Worm (Caenorhabditis elegans) whole organism, L2 larva: ENCODE data around the gene col-117.
"Not testable (repeated sequence)": the region's sequence is repeated elsewhere in the genome, so short reads cannot be mapped to it uniquely, and the experiment has no call there.

Experiments used
- C34F6.9 ChIP-seq: fragments of 150-350 bp; optimal IDR thresholded peaks from 2 replicates; lab custom pipeline; 2014; ENCODE audit warnings: missing biosample characterization, missing genetic modification characterization
- F13H6.1 ChIP-seq: sonication (generic microtip); optimal IDR thresholded peaks from 2 replicates; lab custom pipeline; 2016; ENCODE audit warnings: missing genetic modification characterization, missing compliant biosample characterization
- R02D3.7 ChIP-seq: fragments of 150-350 bp; optimal IDR thresholded peaks from 2 replicates; lab custom pipeline; 2014; ENCODE audit warnings: missing biosample characterization, missing genetic modification characterization
- Y55F3AM.14 ChIP-seq: fragments of 200-800 bp; sonication (Bioruptor generic); optimal IDR thresholded peaks from 2 replicates; lab custom pipeline; 2018; ENCODE audit warnings: mild to moderate bottlenecking, missing genetic modification characterization, missing compliant biosample characterization
- ZK546.5 ChIP-seq: sonication (generic microtip); optimal IDR thresholded peaks from 2 replicates; lab custom pipeline; 2017; ENCODE audit warnings: missing biosample characterization, missing genetic modification characterization
- blmp-1 ChIP-seq: sonication (generic microtip); optimal IDR thresholded peaks from 2 replicates; lab custom pipeline; 2017; ENCODE audit warnings: missing genetic modification characterization, mild to moderate bottlenecking, missing compliant biosample characterization, antibody characterized with exemption, moderate library complexity; ENCODE audit not compliant: insufficient read depth
- ceh-16 ChIP-seq: fragments of 150-350 bp; optimal IDR thresholded peaks from 2 replicates; lab custom pipeline; 2014; ENCODE audit warnings: missing biosample characterization, missing genetic modification characterization
- ceh-82 ChIP-seq: fragments of 150-350 bp; optimal IDR thresholded peaks from 2 replicates; lab custom pipeline; 2014; ENCODE audit warnings: missing biosample characterization, missing genetic modification characterization
- egl-27 ChIP-seq: sonication (generic microtip); optimal IDR thresholded peaks from 3 replicates; lab custom pipeline; 2017; ENCODE audit warnings: missing biosample characterization, missing genetic modification reagents, missing genetic modification characterization
- elt-1 ChIP-seq: fragments of 150-350 bp; optimal IDR thresholded peaks from 2 replicates; lab custom pipeline; 2014; ENCODE audit warnings: missing biosample characterization, missing genetic modification characterization
- elt-3 ChIP-seq: sonication (generic microtip); optimal IDR thresholded peaks from 2 replicates; lab custom pipeline; 2017; ENCODE audit warnings: missing biosample characterization, missing genetic modification characterization
- fos-1 ChIP-seq: fragments of 150-350 bp; optimal IDR thresholded peaks from 2 replicates; lab custom pipeline; 2014; ENCODE audit warnings: missing biosample characterization, missing genetic modification characterization
- gmeb-1 ChIP-seq: fragments of 150-350 bp; optimal IDR thresholded peaks from 2 replicates; lab custom pipeline; 2014; ENCODE audit warnings: missing biosample characterization, missing genetic modification characterization
- lin-13 ChIP-seq: fragments of 150-350 bp; optimal IDR thresholded peaks from 2 replicates; lab custom pipeline; 2014; ENCODE audit warnings: missing biosample characterization, missing genetic modification reagents, missing genetic modification characterization
- lin-39 ChIP-seq: fragments of 150-350 bp; optimal IDR thresholded peaks from 2 replicates; lab custom pipeline; 2014; ENCODE audit warnings: missing biosample characterization, missing genetic modification reagents, missing genetic modification characterization
- lsy-2 ChIP-seq, 2 experiments: fragments of 150-350 bp in 1 of 2; sonication (generic microtip) in 1 of 2; optimal IDR thresholded peaks; 2 replicates each; lab custom pipeline; 2014 to 2017; ENCODE audit warnings: missing biosample characterization in 2 of 2, missing genetic modification characterization in 2 of 2
- mab-5 ChIP-seq: fragments of 150-350 bp; optimal IDR thresholded peaks from 2 replicates; lab custom pipeline; 2014; ENCODE audit warnings: missing biosample characterization, missing genetic modification characterization
- mbf-1 ChIP-seq: sonication (generic microtip); optimal IDR thresholded peaks from 2 replicates; lab custom pipeline; 2017; ENCODE audit warnings: missing biosample characterization, missing genetic modification characterization
- nhr-10 ChIP-seq: sonication (generic microtip); optimal IDR thresholded peaks from 2 replicates; lab custom pipeline; 2017; ENCODE audit warnings: missing biosample characterization, missing genetic modification characterization
- nhr-21 ChIP-seq: fragments of 150-350 bp; optimal IDR thresholded peaks from 2 replicates; lab custom pipeline; 2014; ENCODE audit warnings: missing biosample characterization, missing genetic modification characterization
- nhr-25 ChIP-seq: fragments of 150-350 bp; sonication (generic microtip); optimal IDR thresholded peaks from 3 replicates; lab custom pipeline; 2014; ENCODE audit warnings: missing biosample characterization, missing genetic modification characterization
- nhr-77 ChIP-seq: fragments of 150-350 bp; optimal IDR thresholded peaks from 2 replicates; lab custom pipeline; 2014; ENCODE audit warnings: missing biosample characterization, missing genetic modification characterization
- peb-1 ChIP-seq: fragments of 150-350 bp; optimal IDR thresholded peaks from 2 replicates; lab custom pipeline; 2014; ENCODE audit warnings: missing biosample characterization, missing genetic modification characterization
- sem-4 ChIP-seq: fragments of 150-350 bp; optimal IDR thresholded peaks from 2 replicates; lab custom pipeline; 2014; ENCODE audit warnings: missing biosample characterization, missing genetic modification reagents, missing genetic modification characterization
- skn-1 ChIP-seq: sonication (generic microtip); optimal IDR thresholded peaks from 2 replicates; lab custom pipeline; 2017; ENCODE audit warnings: missing biosample characterization, missing genetic modification characterization
- sma-3 ChIP-seq: sonication (generic microtip); optimal IDR thresholded peaks from 2 replicates; lab custom pipeline; 2016; ENCODE audit warnings: missing genetic modification reagents, missing genetic modification characterization, missing compliant biosample characterization
- sma-9 ChIP-seq, 2 experiments: fragments of 150-350 bp in 1 of 2; sonication (generic microtip) in 1 of 2; optimal IDR thresholded peaks; 2 replicates each; lab custom pipeline; 2014 to 2016; ENCODE audit warnings: missing genetic modification characterization in 2 of 2, mild to moderate bottlenecking in 1 of 2, missing biosample characterization in 1 of 2, missing compliant biosample characterization in 1 of 2, missing genetic modification reagents in 1 of 2, moderate library complexity in 1 of 2
- snpc-4 ChIP-seq: fragments of 150-350 bp; optimal IDR thresholded peaks from 2 replicates; lab custom pipeline; 2014; ENCODE audit warnings: missing biosample characterization, missing genetic modification characterization
- unc-55 ChIP-seq: fragments of 150-350 bp; sonication (generic microtip); optimal IDR thresholded peaks from 3 replicates; lab custom pipeline; 2014; ENCODE audit warnings: missing biosample characterization, missing genetic modification reagents, missing genetic modification characterization
- unc-62 ChIP-seq: fragments of 150-350 bp; optimal IDR thresholded peaks from 2 replicates; lab custom pipeline; 2014; ENCODE audit warnings: missing biosample characterization, missing genetic modification reagents, missing genetic modification characterization
- zag-1 ChIP-seq: fragments of 150-350 bp; optimal IDR thresholded peaks from 2 replicates; lab custom pipeline; 2014; ENCODE audit warnings: missing biosample characterization, missing genetic modification characterization
- ztf-4 ChIP-seq: fragments of 150-350 bp; optimal IDR thresholded peaks from 2 replicates; lab custom pipeline; 2014; ENCODE audit warnings: missing biosample characterization, missing genetic modification characterization

col-117 gene

DNA sequence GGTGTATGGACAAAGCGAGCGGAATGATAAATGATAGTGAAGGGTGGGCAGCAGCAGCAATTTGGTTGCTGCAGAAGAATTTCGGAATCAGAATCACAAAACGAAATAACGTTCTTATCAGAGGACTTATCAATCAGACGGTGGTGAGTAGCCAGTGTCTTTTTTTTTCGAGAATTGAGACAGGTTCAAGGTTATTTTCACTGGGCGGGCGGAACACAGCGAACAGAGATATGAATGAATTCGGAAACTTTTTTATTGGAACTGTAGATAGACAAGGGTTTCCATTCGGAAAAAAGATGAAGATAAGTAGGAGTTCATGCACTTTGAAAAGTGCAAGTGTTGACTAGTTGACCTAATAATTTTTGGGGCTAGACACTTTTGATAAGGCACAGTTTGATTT lies 30.8 kb downstream of the col-117 start:
- peak; percentile 92 for TF ChIP-seq fos-1 (tag; lab: Kevin White, UChicago)
- no peak for TF ChIP-seq peb-1 (tag; lab: Kevin White, UChicago)
- no peak for TF ChIP-seq unc-62
- TF ChIP-seq sma-3, result peak; percentile 68
- peak; percentile 8 for TF ChIP-seq F13H6.1 (tag; lab: Kevin White, UChicago)
- TF ChIP-seq elt-1, result no peak
- TF ChIP-seq egl-27 (tag; lab: Kevin White, UChicago), result peak; percentile 61
- TF ChIP-seq nhr-21 (tag; lab: Kevin White, UChicago), result peak; percentile 77
- TF ChIP-seq C34F6.9 (tag; lab: Kevin White, UChicago), result no peak
- no peak for TF ChIP-seq gmeb-1
- peak; percentile 42 for TF ChIP-seq sem-4 (tag; lab: Kevin White, UChicago)
- TF ChIP-seq Y55F3AM.14 (GFP tag; lab: Kevin White, UChicago), result peak; percentile 38
- TF ChIP-seq sma-9 (GFP tag; optimal IDR thresholded peaks at IDR 0.05; lab: Kevin White, UChicago), result peak; percentile 79
- no peak for TF ChIP-seq sma-9 (tag; optimal IDR thresholded peaks at IDR 0.05; lab: Kevin White, UChicago)
- TF ChIP-seq lin-39, result no peak
- no peak for TF ChIP-seq mab-5
- TF ChIP-seq ztf-4 (tag; lab: Kevin White, UChicago), result no peak
- TF ChIP-seq zag-1 (tag; lab: Kevin White, UChicago), result no peak
- peak; percentile 57 for TF ChIP-seq nhr-25
- TF ChIP-seq blmp-1, result peak; percentile 74

DNA sequence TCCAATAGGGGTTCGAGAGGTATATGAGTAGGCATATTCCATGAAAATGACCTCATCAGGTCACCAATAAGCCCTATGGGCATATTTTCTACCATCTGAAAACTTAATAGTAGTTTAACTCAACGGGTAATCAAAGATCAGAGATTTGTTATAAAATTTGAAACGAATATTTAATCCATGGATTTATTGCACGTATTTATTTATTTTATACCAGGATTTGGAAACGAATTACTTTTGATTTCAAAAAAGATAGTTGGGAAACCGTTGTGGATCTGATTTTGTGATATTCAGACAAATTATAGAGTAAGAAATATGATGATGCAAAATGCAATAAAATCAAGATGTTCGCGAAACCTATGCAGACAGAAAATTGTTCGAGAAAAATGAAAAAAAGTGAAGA lies 31.2 kb downstream of the col-117 start, which contains the start of gene C33D9.3:
TSS of gene C33D9.3 (minus strand) at position 101 of the 400 bp plus-strand sequence.
- TF ChIP-seq mbf-1 (tag; lab: Kevin White, UChicago) (no peak), elt-3 (tag; lab: Kevin White, UChicago) (no peak), snpc-4 (tag; lab: Kevin White, UChicago) (no peak), sma-9 (GFP tag; optimal IDR thresholded peaks at IDR 0.05; lab: Kevin White, UChicago) (no peak), sma-9 (tag; optimal IDR thresholded peaks at IDR 0.05; lab: Kevin White, UChicago) (no peak), ceh-16 (tag; lab: Kevin White, UChicago) (no peak), mab-5 (no peak), skn-1 (tag; lab: Kevin White, UChicago) (no peak), nhr-25 (no peak)
- TF ChIP-seq, all 48 proteins: peak for 0

DNA sequence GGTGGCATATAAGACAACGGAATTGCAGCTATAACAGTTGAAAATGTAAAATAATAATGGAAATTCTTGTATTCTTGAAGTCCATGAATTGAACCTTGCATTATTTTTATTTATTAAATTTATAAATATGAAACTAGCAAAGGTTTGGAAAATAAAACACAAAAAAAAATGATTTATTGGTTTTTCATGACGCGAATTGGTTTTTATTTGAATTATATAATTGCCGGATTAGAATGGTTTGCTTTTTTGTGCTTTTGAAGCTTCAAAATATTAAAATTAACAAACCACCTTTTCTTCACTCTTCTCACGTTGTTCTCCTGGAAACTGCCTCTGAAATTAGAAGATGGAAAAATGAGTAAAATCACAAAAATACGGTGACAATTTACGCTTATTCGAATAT lies 33.9 kb downstream of the col-117 start, which contains the start of gene sru-35:
TSS of gene sru-35 (minus strand) at position 101 of the 400 bp plus-strand sequence.
- TF ChIP-seq ceh-82, result no peak
- no peak for TF ChIP-seq nhr-77 (tag; lab: Kevin White, UChicago)
- no peak for TF ChIP-seq R02D3.7
- TF ChIP-seq lin-13, result no peak
- no peak for TF ChIP-seq ZK546.5 (tag; lab: Kevin White, UChicago)
- no peak for TF ChIP-seq zag-1 (tag; lab: Kevin White, UChicago)
- no peak for TF ChIP-seq sem-4 (tag; lab: Kevin White, UChicago)
- TF ChIP-seq egl-27 (tag; lab: Kevin White, UChicago), result no peak
- TF ChIP-seq fos-1 (tag; lab: Kevin White, UChicago), result no peak
- TF ChIP-seq nhr-21 (tag; lab: Kevin White, UChicago), result no peak
- no peak for TF ChIP-seq mbf-1 (tag; lab: Kevin White, UChicago)
- no peak for TF ChIP-seq nhr-10 (tag; lab: Kevin White, UChicago)

DNA sequence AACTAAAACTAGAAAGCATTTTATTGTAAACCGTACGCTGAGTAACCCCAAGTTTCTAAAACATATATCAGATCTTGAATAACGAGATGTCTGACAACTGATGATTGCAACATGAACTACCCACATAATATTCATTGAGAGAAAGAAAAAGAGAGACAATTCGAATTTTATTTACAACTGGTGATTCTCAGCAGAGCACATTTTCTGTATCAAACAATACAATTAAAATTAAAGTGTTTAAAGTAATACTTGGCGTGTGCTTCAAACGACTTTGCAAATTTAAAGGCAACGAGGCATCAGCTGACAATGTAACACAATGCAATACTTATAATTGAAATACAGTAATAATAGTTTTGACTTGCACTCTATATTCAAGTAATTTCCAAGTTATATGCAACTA lies 35.9 kb downstream of the col-117 start, which contains the start of gene C33D9.10:
TSS of gene C33D9.10 (minus strand) at position 101 of the 400 bp plus-strand sequence.
- not testable (repeated sequence) for TF ChIP-seq sma-3; sma-9 (GFP tag; optimal IDR thresholded peaks at IDR 0.05; lab: Kevin White, UChicago); sma-9 (tag; optimal IDR thresholded peaks at IDR 0.05; lab: Kevin White, UChicago); lin-39

DNA sequence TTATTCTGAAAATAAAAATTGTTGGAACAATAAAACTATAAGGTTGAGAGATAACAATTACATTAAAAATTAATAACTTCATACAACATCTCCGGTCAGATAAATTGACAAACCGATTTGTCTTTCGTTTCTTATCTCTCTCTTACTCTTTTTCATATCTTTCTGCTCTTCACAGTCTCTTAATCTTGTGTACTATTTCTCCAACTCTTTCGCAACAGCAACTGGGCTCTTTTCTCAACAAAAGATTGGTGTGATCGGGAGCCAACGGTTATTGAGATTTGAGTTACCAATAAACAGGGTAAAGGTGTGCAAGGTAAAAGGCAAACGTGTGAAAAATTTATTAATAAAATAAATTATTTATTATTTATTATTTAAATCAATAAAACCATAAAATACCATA lies 37.3 kb downstream of the col-117 start, which contains the start of gene C33D9.8:
TSS of gene C33D9.8 (minus strand) at position 99 of the 400 bp plus-strand sequence.
- TF ChIP-seq C34F6.9 (tag; lab: Kevin White, UChicago), result peak; percentile 40
- TF ChIP-seq mbf-1 (tag; lab: Kevin White, UChicago), result no peak
- TF ChIP-seq lsy-2 (tag; optimal IDR thresholded peaks at IDR 0.05; lab: Kevin White, UChicago), result peak in 1 of 2 experiments; percentile 30
- TF ChIP-seq unc-55 (GFP tag; lab: Kevin White, UChicago), result peak; percentile 60
